Worm (Caenorhabditis elegans) whole organism, midembryonic: ENCODE results near the gene sssh-1.

ENCODE experiments used
- T22C8.4 ChIP-seq: fragments of 200-800 bp; sonication (Bioruptor generic); IDR thresholded peaks from 2 replicates; pipeline ENCODE4 v1.3.6; 2022; ENCODE audit warnings: missing genetic modification characterization, missing compliant biosample characterization
- cog-1 ChIP-seq: sonication (generic microtip); optimal IDR thresholded peaks from 2 replicates; lab custom pipeline; 2016; ENCODE audit warnings: missing genetic modification characterization, missing compliant biosample characterization
- flt-1 ChIP-seq: fragments of 200-800 bp; sonication (Bioruptor generic); IDR thresholded peaks from 2 replicates; pipeline ENCODE4 v1.3.6; 2022; ENCODE audit warnings: missing genetic modification characterization, missing compliant biosample characterization
- klf-2 ChIP-seq: fragments of 200-800 bp; sonication (Bioruptor generic); conservative IDR thresholded peaks from 2 replicates; pipeline ENCODE4 v1.3.6; 2022; ENCODE audit warnings: missing genetic modification reagents, missing genetic modification characterization, missing compliant biosample characterization
- med-1 ChIP-seq: sonication (generic microtip); optimal IDR thresholded peaks from 2 replicates; lab custom pipeline; 2017; ENCODE audit warnings: missing genetic modification characterization, mild to moderate bottlenecking, missing compliant biosample characterization, antibody characterized with exemption, missing genetic modification reagents; ENCODE audit not compliant: insufficient read depth
- ref-1 ChIP-seq: fragments of 200-800 bp; sonication (Bioruptor generic); conservative IDR thresholded peaks from 2 replicates; pipeline ENCODE4 v1.3.6; 2022; ENCODE audit warnings: missing genetic modification reagents, missing genetic modification characterization, missing compliant biosample characterization
- tab-1 ChIP-seq: fragments of 200-800 bp; sonication (Bioruptor generic); IDR thresholded peaks from 2 replicates; pipeline ENCODE4 v1.3.6; 2022; ENCODE audit warnings: missing genetic modification characterization, missing compliant biosample characterization
- ztf-23 ChIP-seq: fragments of 200-800 bp; sonication (Bioruptor generic); IDR thresholded peaks from 2 replicates; pipeline ENCODE4 v1.3.6; 2022; ENCODE audit warnings: missing genetic modification reagents, missing genetic modification characterization, missing compliant biosample characterization
- ztf-29 ChIP-seq: fragments of 200-800 bp; sonication (Bioruptor generic); IDR thresholded peaks from 2 replicates; pipeline ENCODE4 v1.3.6; 2022; ENCODE audit warnings: missing genetic modification reagents, missing genetic modification characterization, missing compliant biosample characterization

sssh-1 gene

DNA sequence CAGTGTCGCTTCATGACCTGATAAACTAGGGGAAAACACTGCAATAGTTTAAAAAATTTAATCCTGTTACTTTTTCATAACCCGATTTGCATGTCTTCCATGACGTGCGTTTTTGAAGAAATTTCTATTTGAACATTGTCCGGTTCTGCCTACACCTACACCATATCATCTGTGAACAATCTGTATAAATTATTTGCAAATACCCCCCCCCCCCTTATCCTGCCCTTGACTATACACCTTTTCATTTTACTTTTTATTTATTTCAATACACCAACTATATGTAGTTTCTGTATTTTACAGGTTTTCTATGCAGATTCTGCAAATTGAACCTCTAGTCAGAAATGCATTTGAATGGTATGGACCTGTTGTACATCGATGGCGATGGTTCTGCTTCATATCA is 12.4 kb downstream of the sssh-1 start, which contains the start of gene daf-6:
TSS of gene daf-6 (plus strand) at position 301 of the 400 bp plus-strand sequence.
- TF ChIP-seq ref-1 (GFP tag; lab: Robert Waterston, UW) (no peak), tab-1 (GFP tag; lab: Robert Waterston, UW) (no peak), med-1 (GFP tag; lab: Kevin White, UChicago) (no peak), cog-1 (tag; lab: Kevin White, UChicago) (no peak), ztf-23 (no peak), T22C8.4 (GFP tag; lab: Robert Waterston, UW) (no peak), flt-1 (GFP tag; lab: Robert Waterston, UW) (no peak), ztf-29 (GFP tag; lab: Robert Waterston, UW) (no peak), klf-2 (no peak)

DNA sequence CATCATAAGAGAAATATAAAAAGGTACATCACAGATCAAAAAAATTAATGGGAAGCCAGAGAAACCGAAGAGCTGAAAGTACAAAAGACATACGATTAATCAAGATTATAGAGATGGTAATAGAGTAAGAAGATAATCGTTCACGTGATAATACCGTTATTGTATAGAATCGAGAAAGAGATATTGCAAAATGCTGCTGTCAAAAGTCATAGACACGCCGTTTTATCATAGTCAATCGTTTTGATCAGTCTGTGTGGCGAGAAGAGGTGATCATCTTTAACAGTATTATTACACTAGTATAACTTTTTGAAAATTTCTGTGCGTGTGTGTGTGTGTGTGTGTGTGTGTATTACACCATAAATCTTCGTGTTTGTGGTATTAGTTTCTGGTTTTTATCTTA is 18.6 kb downstream of the sssh-1 start:
- no peak for TF ChIP-seq klf-2
- no peak for TF ChIP-seq ref-1 (GFP tag; lab: Robert Waterston, UW)
- TF ChIP-seq ztf-23, result no peak
- TF ChIP-seq flt-1 (GFP tag; lab: Robert Waterston, UW), result no peak
- no peak for TF ChIP-seq ztf-29 (GFP tag; lab: Robert Waterston, UW)
- no peak for TF ChIP-seq cog-1 (tag; lab: Kevin White, UChicago)
- TF ChIP-seq tab-1 (GFP tag; lab: Robert Waterston, UW), result no peak
- no peak for TF ChIP-seq med-1 (GFP tag; lab: Kevin White, UChicago)
- TF ChIP-seq T22C8.4 (GFP tag; lab: Robert Waterston, UW), result no peak

DNA sequence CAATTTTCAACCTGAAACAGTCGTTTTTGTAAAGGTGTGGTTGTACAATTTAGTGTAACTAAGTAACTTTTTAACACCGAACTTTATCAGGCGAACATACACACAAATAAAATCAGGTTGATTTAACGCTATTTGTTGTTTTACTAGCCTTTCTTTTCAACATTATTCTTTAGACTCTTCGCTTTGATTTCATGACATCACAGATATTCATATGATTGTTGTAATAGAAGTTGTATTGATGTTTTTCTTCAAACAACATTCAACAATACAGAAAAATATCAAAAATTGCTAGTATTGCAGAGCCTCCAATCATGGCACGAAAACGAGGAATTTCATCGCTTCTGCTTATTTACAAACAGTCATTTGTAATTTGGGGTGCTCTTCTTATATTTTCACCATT is 19.1 kb downstream of the sssh-1 start, which contains the start of gene nac-1:
TSS of gene nac-1 (plus strand) at position 301 of the 400 bp plus-strand sequence.
- TF ChIP-seq med-1 (GFP tag; lab: Kevin White, UChicago), result no peak
- no peak for TF ChIP-seq ref-1 (GFP tag; lab: Robert Waterston, UW)
- no peak for TF ChIP-seq cog-1 (tag; lab: Kevin White, UChicago)
- TF ChIP-seq ztf-23, result no peak

DNA sequence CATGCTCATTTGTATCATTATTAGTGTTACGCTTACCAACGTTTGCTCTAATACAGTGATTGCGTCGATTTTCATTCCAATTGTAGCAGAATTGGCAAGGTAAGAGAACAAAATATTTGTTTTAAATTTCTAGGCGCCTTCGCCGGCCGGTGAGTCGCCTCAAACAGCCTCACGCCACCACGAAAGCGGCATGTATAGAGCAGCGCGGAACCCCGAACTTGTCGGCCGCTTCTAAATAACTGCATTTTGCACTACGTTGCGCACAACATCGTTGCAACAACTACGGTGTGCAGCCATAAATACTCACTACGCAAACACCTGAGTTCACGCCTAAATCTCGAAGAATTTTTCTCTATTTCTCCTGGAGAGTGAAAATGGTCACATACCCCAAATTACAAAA is 21.4 kb downstream of the sssh-1 start:
- TF ChIP-seq ref-1 (GFP tag; lab: Robert Waterston, UW), result no peak
- no peak for TF ChIP-seq ztf-29 (GFP tag; lab: Robert Waterston, UW)
- TF ChIP-seq med-1 (GFP tag; lab: Kevin White, UChicago), result no peak
- TF ChIP-seq T22C8.4 (GFP tag; lab: Robert Waterston, UW), result no peak
- TF ChIP-seq klf-2, result no peak
- TF ChIP-seq tab-1 (GFP tag; lab: Robert Waterston, UW), result no peak
- no peak for TF ChIP-seq cog-1 (tag; lab: Kevin White, UChicago)
- TF ChIP-seq ztf-23, result no peak
- no peak for TF ChIP-seq flt-1 (GFP tag; lab: Robert Waterston, UW)

DNA sequence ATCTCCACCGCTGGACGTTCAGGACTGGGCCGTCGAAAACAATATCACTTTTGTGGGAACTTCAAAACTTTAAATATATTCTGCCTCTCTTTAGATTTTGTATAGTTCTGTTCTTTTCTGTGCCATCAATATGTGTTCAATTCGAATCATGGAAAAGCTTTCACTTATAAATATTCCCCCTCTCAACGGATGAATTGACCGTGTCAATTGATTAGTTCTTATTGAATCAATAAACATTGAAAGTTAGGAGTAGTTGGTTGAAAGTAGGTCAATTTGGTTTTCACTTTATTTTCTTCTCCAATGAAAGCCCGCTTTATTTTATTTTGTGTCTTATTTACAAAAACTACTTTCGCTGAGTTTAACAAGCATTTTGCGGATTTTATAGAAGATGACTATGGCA is 22.4 kb downstream of the sssh-1 start, which contains the start of gene lips-8:
TSS of gene lips-8 (plus strand) at position 301 of the 400 bp plus-strand sequence.
- TF ChIP-seq ztf-23 (no peak), flt-1 (GFP tag; lab: Robert Waterston, UW) (no peak), T22C8.4 (GFP tag; lab: Robert Waterston, UW) (no peak), ztf-29 (GFP tag; lab: Robert Waterston, UW) (no peak), ref-1 (GFP tag; lab: Robert Waterston, UW) (no peak), klf-2 (no peak), med-1 (GFP tag; lab: Kevin White, UChicago) (no peak), cog-1 (tag; lab: Kevin White, UChicago) (no peak), tab-1 (GFP tag; lab: Robert Waterston, UW) (no peak)

DNA sequence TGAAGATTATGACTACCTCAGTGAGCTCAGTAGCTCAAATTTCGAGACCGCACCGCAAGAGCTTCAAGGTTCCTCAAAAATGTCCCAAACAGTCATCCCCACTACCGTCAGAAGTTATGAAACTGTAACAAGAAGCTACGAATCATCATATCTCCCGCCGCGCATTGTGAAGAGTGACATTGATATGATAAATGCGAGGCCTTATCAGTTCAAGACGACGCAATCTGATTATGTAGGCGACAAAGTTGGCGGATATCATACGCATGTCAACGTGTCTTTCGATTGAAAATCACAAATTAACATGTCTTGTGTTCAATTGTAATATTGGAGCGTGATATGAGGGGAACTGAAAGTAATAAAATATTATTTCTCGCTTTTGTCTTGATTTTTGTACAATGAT is 24.7 kb downstream of the sssh-1 start:
- TF ChIP-seq ztf-29 (GFP tag; lab: Robert Waterston, UW), result no peak
- no peak for TF ChIP-seq cog-1 (tag; lab: Kevin White, UChicago)
- TF ChIP-seq klf-2, result no peak
- TF ChIP-seq ref-1 (GFP tag; lab: Robert Waterston, UW), result no peak
- TF ChIP-seq ztf-23, result no peak
- no peak for TF ChIP-seq tab-1 (GFP tag; lab: Robert Waterston, UW)
- TF ChIP-seq med-1 (GFP tag; lab: Kevin White, UChicago), result no peak
- no peak for TF ChIP-seq T22C8.4 (GFP tag; lab: Robert Waterston, UW)
- TF ChIP-seq flt-1 (GFP tag; lab: Robert Waterston, UW), result no peak

DNA sequence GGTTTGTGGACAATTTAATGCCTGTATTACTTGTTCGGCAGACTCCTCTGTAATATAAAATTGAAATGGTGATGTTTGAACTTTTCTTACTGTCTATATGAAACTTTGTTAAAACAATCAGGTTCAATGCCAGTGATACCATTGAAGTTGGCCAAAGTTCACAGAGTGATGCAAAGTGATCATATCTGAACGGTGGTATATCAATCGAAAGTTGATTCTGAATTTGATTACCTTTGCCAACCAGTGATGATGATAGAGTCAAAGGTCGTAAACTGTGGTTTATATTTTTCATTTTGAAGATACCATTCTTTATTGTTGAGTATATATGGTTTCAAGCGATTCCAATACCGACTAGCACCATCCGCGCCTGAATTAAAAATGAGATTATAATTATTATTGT is 27.7 kb downstream of the sssh-1 start:
- TF ChIP-seq med-1 (GFP tag; lab: Kevin White, UChicago), result no peak
- TF ChIP-seq cog-1 (tag; lab: Kevin White, UChicago), result no peak
- TF ChIP-seq ztf-23, result no peak
- no peak for TF ChIP-seq T22C8.4 (GFP tag; lab: Robert Waterston, UW)
- no peak for TF ChIP-seq ztf-29 (GFP tag; lab: Robert Waterston, UW)

DNA sequence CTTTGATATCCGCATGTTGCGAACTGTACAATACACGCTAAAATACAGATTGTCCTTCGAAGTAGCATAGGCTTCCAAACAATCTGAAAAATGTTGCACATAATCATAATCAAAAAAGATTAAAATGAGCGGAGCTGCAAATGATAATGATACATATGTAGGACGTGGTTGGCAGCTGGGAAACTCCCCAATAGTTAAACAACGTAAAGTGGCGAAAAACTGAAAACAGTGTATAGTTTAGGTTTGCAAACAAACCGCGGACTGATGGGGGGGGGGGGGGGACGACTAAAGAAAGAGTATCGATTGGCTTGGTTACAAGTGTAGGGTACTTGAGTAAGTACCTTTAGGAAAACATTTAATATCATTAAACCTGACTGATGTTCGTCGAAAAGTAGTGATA is 29.4 kb downstream of the sssh-1 start, which contains the start of gene hex-5:
TSS of gene hex-5 (minus strand) at position 101 of the 400 bp plus-strand sequence.
- TF ChIP-seq ztf-29 (GFP tag; lab: Robert Waterston, UW), result no peak
- TF ChIP-seq tab-1 (GFP tag; lab: Robert Waterston, UW), result no peak
- no peak for TF ChIP-seq ztf-23
- no peak for TF ChIP-seq cog-1 (tag; lab: Kevin White, UChicago)
- TF ChIP-seq flt-1 (GFP tag; lab: Robert Waterston, UW), result no peak
- TF ChIP-seq klf-2, result no peak
- TF ChIP-seq T22C8.4 (GFP tag; lab: Robert Waterston, UW), result no peak
- no peak for TF ChIP-seq ref-1 (GFP tag; lab: Robert Waterston, UW)
- no peak for TF ChIP-seq med-1 (GFP tag; lab: Kevin White, UChicago)

DNA sequence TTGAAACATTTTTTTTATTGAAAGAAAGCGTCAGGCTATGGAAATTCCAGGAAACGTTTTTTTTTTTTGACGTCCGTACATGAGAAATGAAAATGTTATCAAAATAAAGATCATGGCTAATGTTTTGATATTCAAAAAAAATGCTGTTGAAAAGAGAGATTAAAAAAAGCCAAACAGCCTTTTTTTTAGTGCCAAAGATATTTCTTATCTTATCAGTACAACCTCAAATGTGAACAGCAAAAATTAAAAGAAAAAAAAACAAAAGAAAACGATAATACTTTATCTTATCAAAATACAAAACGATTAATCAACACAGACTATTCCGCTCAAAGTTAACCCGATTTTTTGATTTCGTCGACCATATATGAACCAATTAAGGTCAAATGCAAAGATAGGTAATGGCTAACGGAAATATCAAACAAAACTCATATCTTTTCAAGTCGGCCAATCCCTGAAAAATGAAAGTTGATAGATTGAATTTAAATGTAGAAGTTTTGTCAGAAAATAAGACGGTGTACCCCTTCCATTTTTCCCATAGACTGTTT is 31.6 kb downstream of the sssh-1 start:
- no peak for TF ChIP-seq ztf-23

DNA sequence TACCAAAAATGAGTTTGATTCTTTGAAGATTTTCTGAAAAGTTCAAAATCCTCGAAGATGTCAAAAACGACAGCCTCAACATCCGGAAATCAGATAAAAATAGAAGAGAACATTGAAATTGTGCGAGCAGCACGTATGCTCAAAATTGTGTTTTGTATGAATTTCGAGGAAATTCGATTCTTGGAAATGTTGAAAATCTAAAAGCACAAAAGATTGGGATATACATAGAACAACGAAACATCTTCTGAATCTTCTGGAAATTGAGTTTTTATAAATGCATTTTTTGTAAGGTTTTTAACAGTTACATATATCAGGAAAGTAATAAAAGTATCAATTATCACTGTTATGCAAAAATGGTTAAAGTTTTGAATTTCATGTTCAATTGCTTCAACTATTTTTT is 34.9 kb downstream of the sssh-1 start:
- TF ChIP-seq ref-1 (GFP tag; lab: Robert Waterston, UW), result no peak
- TF ChIP-seq ztf-29 (GFP tag; lab: Robert Waterston, UW), result no peak
- no peak for TF ChIP-seq klf-2
- TF ChIP-seq tab-1 (GFP tag; lab: Robert Waterston, UW), result no peak
- no peak for TF ChIP-seq ztf-23
- no peak for TF ChIP-seq flt-1 (GFP tag; lab: Robert Waterston, UW)
- TF ChIP-seq T22C8.4 (GFP tag; lab: Robert Waterston, UW), result no peak
- no peak for TF ChIP-seq med-1 (GFP tag; lab: Kevin White, UChicago)
- TF ChIP-seq cog-1 (tag; lab: Kevin White, UChicago), result no peak
